Fruit fly (Drosophila melanogaster) whole organism, wandering third instar larva: ENCODE measurements around the gene tex.

ENCODE experiments used
- Abd-B ChIP-seq: fragments of >200 bp; optimal IDR thresholded peaks from 2 replicates; lab custom pipeline; 2017; ENCODE audit warnings: missing biosample characterization, missing genetic modification characterization
- CG32264 ChIP-seq: fragments of 200-800 bp; sonication (Bioruptor generic); optimal IDR thresholded peaks from 2 replicates; lab custom pipeline; 2016; ENCODE audit warnings: missing biosample characterization, missing genetic modification characterization
- CG9705 ChIP-seq: fragments of 200-800 bp; sonication (Bioruptor generic); optimal IDR thresholded peaks from 2 replicates; lab custom pipeline; 2018; ENCODE audit warnings: missing biosample characterization, mild to moderate bottlenecking, missing genetic modification characterization
- CrebA ChIP-seq: fragments of 200-800 bp; sonication (Bioruptor generic); optimal IDR thresholded peaks from 2 replicates; lab custom pipeline; 2016; ENCODE audit warnings: missing biosample characterization, mild to moderate bottlenecking, missing genetic modification characterization, borderline replicate concordance
- Dfd ChIP-seq: fragments of >200 bp; optimal IDR thresholded peaks from 2 replicates; lab custom pipeline; 2017; ENCODE audit warnings: missing biosample characterization, missing genetic modification characterization
- Dif ChIP-seq: fragments of 200-275, 200-300 bp; sonication (Bioruptor generic); optimal IDR thresholded peaks from 2 replicates; lab custom pipeline; 2018; ENCODE audit warnings: missing biosample characterization, missing genetic modification characterization; ENCODE audit not compliant: partially characterized antibody
- GATAd ChIP-seq: sonication (Bioruptor generic); optimal IDR thresholded peaks from 2 replicates; lab custom pipeline; 2016; ENCODE audit warnings: missing biosample characterization, missing genetic modification characterization
- HLH106 ChIP-seq: fragments of 200-800 bp; optimal IDR thresholded peaks from 3 replicates; lab custom pipeline; 2019; ENCODE audit warnings: missing biosample characterization, mild to moderate bottlenecking, missing genetic modification characterization, moderate library complexity
- Hnf4 ChIP-seq: fragments of 200-800 bp; sonication (Bioruptor generic); optimal IDR thresholded peaks from 2 replicates; lab custom pipeline; 2016; ENCODE audit warnings: missing biosample characterization, mild to moderate bottlenecking, missing genetic modification characterization
- Hr78 ChIP-seq: fragments of >200 bp; optimal IDR thresholded peaks from 2 replicates; lab custom pipeline; 2017; ENCODE audit warnings: missing biosample characterization, missing genetic modification characterization
- Hr83 ChIP-seq: fragments of 200-300 bp; sonication (Bioruptor generic); optimal IDR thresholded peaks from 2 replicates; lab custom pipeline; 2016; ENCODE audit warnings: missing biosample characterization, mild to moderate bottlenecking, missing genetic modification characterization, moderate library complexity; ENCODE audit not compliant: poor library complexity, severe bottlenecking
- Jra ChIP-seq: sonication (Bioruptor generic); optimal IDR thresholded peaks from 2 replicates; lab custom pipeline; 2016; ENCODE audit warnings: missing biosample characterization, missing genetic modification characterization
- Mio ChIP-seq: sonication (Bioruptor generic); optimal IDR thresholded peaks from 2 replicates; lab custom pipeline; 2016; ENCODE audit warnings: missing biosample characterization, missing genetic modification characterization
- Myc ChIP-seq: fragments of >200 bp; optimal IDR thresholded peaks from 2 replicates; lab custom pipeline; 2017
- N ChIP-seq: fragments of >200 bp; optimal IDR thresholded peaks from 2 replicates; lab custom pipeline; 2018; ENCODE audit warnings: missing biosample characterization, missing external identifiers, missing genetic modification characterization
- OdsH ChIP-seq: fragments of 200-800 bp; sonication (Bioruptor generic); optimal IDR thresholded peaks from 2 replicates; lab custom pipeline; 2016; ENCODE audit warnings: missing biosample characterization, mild to moderate bottlenecking, missing genetic modification characterization
- Rel ChIP-seq, 2 experiments: fragments of 200-800 bp; sonication (Bioruptor generic) in 1 of 2; optimal IDR thresholded peaks; 2 replicates in 1 of 2; 3 replicates in 1 of 2; lab custom pipeline; 2016 to 2019; ENCODE audit warnings: mild to moderate bottlenecking in 2 of 2, missing biosample characterization in 2 of 2, missing genetic modification characterization in 2 of 2, moderate library complexity in 1 of 2
- Sp1 ChIP-seq: fragments of 200-800 bp; sonication (Bioruptor generic); optimal IDR thresholded peaks from 3 replicates; lab custom pipeline; 2019; ENCODE audit warnings: missing biosample characterization, mild to moderate bottlenecking, missing genetic modification characterization, moderate library complexity
- Vsx2 ChIP-seq: fragments of 200-300, 225-300 bp; sonication (Bioruptor generic); optimal IDR thresholded peaks from 2 replicates; lab custom pipeline; 2018; ENCODE audit warnings: missing biosample characterization, missing genetic modification characterization; ENCODE audit not compliant: partially characterized antibody
- br ChIP-seq: fragments of 200-800 bp; sonication (Bioruptor generic); optimal IDR thresholded peaks from 2 replicates; lab custom pipeline; 2016; ENCODE audit warnings: missing biosample characterization, missing genetic modification characterization
- brk ChIP-seq: fragments of 200-800 bp; sonication (Bioruptor generic); optimal IDR thresholded peaks from 2 replicates; lab custom pipeline; 2016; ENCODE audit warnings: missing biosample characterization, mild to moderate bottlenecking, missing genetic modification characterization
- dl ChIP-seq, 2 experiments: fragments of 175-275, 200-275 bp in 1 of 2; fragments of 200-275 bp in 1 of 2; sonication (Bioruptor generic); optimal IDR thresholded peaks; lab custom pipeline; 2018; ENCODE audit warnings: mild to moderate bottlenecking in 2 of 2, missing biosample characterization in 2 of 2, missing genetic modification characterization in 2 of 2, moderate library complexity in 2 of 2; ENCODE audit not compliant: partially characterized antibody in 2 of 2, insufficient read depth in 1 of 2
- dmrt93B ChIP-seq: fragments of 200-800 bp; sonication (Bioruptor generic); optimal IDR thresholded peaks from 2 replicates; lab custom pipeline; 2018; ENCODE audit warnings: missing biosample characterization, mild to moderate bottlenecking, missing genetic modification characterization
- dsf ChIP-seq: sonication (Bioruptor generic); optimal IDR thresholded peaks from 2 replicates; lab custom pipeline; 2016; ENCODE audit warnings: missing biosample characterization, missing genetic modification characterization, borderline replicate concordance
- ey ChIP-seq: fragments of 200-800 bp; sonication (Bioruptor generic); optimal IDR thresholded peaks from 2 replicates; lab custom pipeline; 2016; ENCODE audit warnings: missing biosample characterization, missing genetic modification characterization
- foxo ChIP-seq, 2 experiments: fragments of 200-800 bp; sonication (Bioruptor generic); optimal IDR thresholded peaks; 2 replicates in 1 of 2; 3 replicates in 1 of 2; lab custom pipeline; 2016 to 2017; ENCODE audit warnings: missing biosample characterization in 2 of 2, missing genetic modification characterization in 2 of 2
- fru ChIP-seq: fragments of 200-800 bp; sonication (Bioruptor generic); optimal IDR thresholded peaks from 3 replicates; lab custom pipeline; 2016; ENCODE audit warnings: missing biosample characterization, mild to moderate bottlenecking, missing genetic modification characterization
- h ChIP-seq: fragments of 200-800 bp; sonication (Bioruptor generic); optimal IDR thresholded peaks from 3 replicates; lab custom pipeline; 2016; ENCODE audit warnings: missing biosample characterization, mild to moderate bottlenecking, missing genetic modification characterization
- jim ChIP-seq: fragments of 175-275, 200-325 bp; sonication (Bioruptor generic); optimal IDR thresholded peaks from 2 replicates; lab custom pipeline; 2016; ENCODE audit warnings: missing biosample characterization, mild to moderate bottlenecking, missing genetic modification characterization
- lola ChIP-seq: fragments of >200 bp; optimal IDR thresholded peaks from 2 replicates; lab custom pipeline; 2017; ENCODE audit warnings: missing biosample characterization, missing genetic modification characterization
- pan ChIP-seq: fragments of >200 bp; optimal IDR thresholded peaks from 2 replicates; lab custom pipeline; 2017
- psq ChIP-seq: fragments of 200-800 bp; sonication (Bioruptor generic); optimal IDR thresholded peaks from 3 replicates; lab custom pipeline; 2017; ENCODE audit warnings: missing biosample characterization, mild to moderate bottlenecking, missing genetic modification characterization, moderate library complexity
- rgr ChIP-seq: fragments of 200-800 bp; sonication (Bioruptor generic); optimal IDR thresholded peaks from 3 replicates; lab custom pipeline; 2016; ENCODE audit warnings: missing biosample characterization, mild to moderate bottlenecking, missing genetic modification characterization
- sage ChIP-seq: fragments of 200-800 bp; sonication (Bioruptor generic); optimal IDR thresholded peaks from 2 replicates; lab custom pipeline; 2016; ENCODE audit warnings: missing biosample characterization, mild to moderate bottlenecking, missing genetic modification characterization
- sv ChIP-seq: fragments of 200-800 bp; sonication (Bioruptor generic); optimal IDR thresholded peaks from 3 replicates; lab custom pipeline; 2016; ENCODE audit warnings: missing biosample characterization, missing genetic modification characterization
- tai ChIP-seq: sonication (Bioruptor generic); optimal IDR thresholded peaks from 2 replicates; lab custom pipeline; 2016; ENCODE audit warnings: missing biosample characterization, missing genetic modification characterization
- usp ChIP-seq: fragments of >200 bp; optimal IDR thresholded peaks from 2 replicates; lab custom pipeline; 2017; ENCODE audit warnings: missing biosample characterization, missing genetic modification characterization
- woc ChIP-seq: sonication (Bioruptor generic); optimal IDR thresholded peaks from 2 replicates; lab custom pipeline; 2016; ENCODE audit warnings: missing biosample characterization, mild to moderate bottlenecking, missing genetic modification characterization

The tex gene

dm6 chr3R:8355579-8355978 is 47.1 kb upstream of the tex start:
- TF ChIP-seq brk (GFP tag; lab: Kevin White, UChicago) (peak; percentile 26), CG32264 (peak; percentile 44), Hnf4 (peak; percentile 11), ey (GFP tag; lab: Kevin White, UChicago) (peak; percentile 50), sv (GFP tag; lab: Kevin White, UChicago) (peak; percentile 95), rgr (GFP tag; lab: Kevin White, UChicago) (peak; percentile 61), Abd-B (GFP tag; lab: Kevin White, UChicago) (no peak), sage (GFP tag; lab: Kevin White, UChicago) (peak; percentile 4), Jra (GFP tag; lab: Kevin White, UChicago) (no peak), woc (GFP tag; lab: Kevin White, UChicago) (peak; percentile 12), foxo (GFP tag; optimal IDR thresholded peaks at IDR 0.05; lab: Kevin White, UChicago) (peak in 1 of 2 experiments; percentile 54), Vsx2 (GFP tag; lab: Kevin White, UChicago) (no peak), fru (GFP tag; lab: Kevin White, UChicago) (peak; percentile 67), psq (GFP tag; lab: Kevin White, UChicago) (peak; percentile 9), Dif (GFP tag; lab: Kevin White, UChicago) (no peak), HLH106 (tag; lab: Kevin White, UChicago) (peak; percentile 25), h (peak; percentile 72), OdsH (peak; percentile 38), br (GFP tag; lab: Kevin White, UChicago) (peak; percentile 57)
- TF ChIP-seq, all 38 proteins: peak for 15

dm6 chr3R:8354969-8355368 is 46.5 kb upstream of the tex start:
- TF ChIP-seq h (peak; percentile 10), br (GFP tag; lab: Kevin White, UChicago) (peak; percentile 9), HLH106 (tag; lab: Kevin White, UChicago) (peak; percentile 43), Abd-B (GFP tag; lab: Kevin White, UChicago) (no peak), ey (GFP tag; lab: Kevin White, UChicago) (peak; percentile 24), dmrt93B (GFP tag; lab: Kevin White, UChicago) (no peak)
- TF ChIP-seq, all 38 proteins: peak for 4

- TF ChIP-seq dmrt93B (GFP tag; lab: Kevin White, UChicago) = peak; percentile 30
- TF ChIP-seq Mio = no peak
- TF ChIP-seq tai (GFP tag; lab: Kevin White, UChicago) = no peak
- peak; percentile 73 for TF ChIP-seq rgr (GFP tag; lab: Kevin White, UChicago)
- TF ChIP-seq N (GFP tag; lab: Kevin White, UChicago) = no peak
- TF ChIP-seq lola (GFP tag; lab: Kevin White, UChicago) = no peak
- peak; percentile 60 for TF ChIP-seq h
- peak in 1 of 2 experiments; percentile 69 for TF ChIP-seq foxo (GFP tag; optimal IDR thresholded peaks at IDR 0.05; lab: Kevin White, UChicago)
- peak; percentile 13 for TF ChIP-seq CG9705 (GFP tag; lab: Kevin White, UChicago)
- no peak for TF ChIP-seq CrebA (GFP tag; lab: Kevin White, UChicago)
- peak; percentile 37 for TF ChIP-seq fru (GFP tag; lab: Kevin White, UChicago)
- TF ChIP-seq brk (GFP tag; lab: Kevin White, UChicago) = no peak
- no peak for TF ChIP-seq jim (GFP tag; lab: Kevin White, UChicago)
- no peak for TF ChIP-seq Rel (GFP tag; optimal IDR thresholded peaks at IDR 0.05; lab: Kevin White, UChicago)
- peak; percentile 80 for TF ChIP-seq Rel (tag; optimal IDR thresholded peaks at IDR 0.05; lab: Kevin White, UChicago)
- peak; percentile 68 for TF ChIP-seq HLH106 (tag; lab: Kevin White, UChicago)
- no peak for TF ChIP-seq usp (GFP tag; lab: Kevin White, UChicago)
- TF ChIP-seq Jra (GFP tag; lab: Kevin White, UChicago) = peak; percentile 17
- no peak for TF ChIP-seq dl (GFP tag; optimal IDR thresholded peaks at IDR 0.05; lab: Kevin White, UChicago; ENCODE audit: insufficient read depth in 1 of 2, partially characterized antibody in 2 of 2)
- TF ChIP-seq Myc (lab: Kevin White, UChicago) = no peak
- TF ChIP-seq Vsx2 (GFP tag; lab: Kevin White, UChicago) = no peak
- peak; percentile 18 for TF ChIP-seq CG32264
- TF ChIP-seq ey (GFP tag; lab: Kevin White, UChicago) = peak; percentile 45
- no peak for TF ChIP-seq GATAd (GFP tag; lab: Kevin White, UChicago)
- no peak for TF ChIP-seq Dfd (GFP tag; lab: Kevin White, UChicago)
- no peak for TF ChIP-seq Abd-B (GFP tag; lab: Kevin White, UChicago)
- no peak for TF ChIP-seq Hr83 (GFP tag; lab: Kevin White, UChicago)
- TF ChIP-seq psq (GFP tag; lab: Kevin White, UChicago) = peak; percentile 19
- TF ChIP-seq Hnf4 = peak; percentile 54
- TF ChIP-seq pan (lab: Kevin White, UChicago) = no peak
- TF ChIP-seq br (GFP tag; lab: Kevin White, UChicago) = peak; percentile 45
- TF ChIP-seq Dif (GFP tag; lab: Kevin White, UChicago) = no peak
- TF ChIP-seq dsf (GFP tag; lab: Kevin White, UChicago) = no peak
- no peak for TF ChIP-seq sv (GFP tag; lab: Kevin White, UChicago)
- TF ChIP-seq woc (GFP tag; lab: Kevin White, UChicago) = no peak
- TF ChIP-seq Sp1 = peak; percentile 70
- peak; percentile 63 for TF ChIP-seq OdsH
- TF ChIP-seq sage (GFP tag; lab: Kevin White, UChicago) = no peak
- no peak for TF ChIP-seq Hr78 (GFP tag; lab: Kevin White, UChicago)
- TF ChIP-seq, all 38 proteins: peak for 16
These were observed 46.0 kb upstream of the tex start for dm6 chr3R:8354458-8354857.
